Worm (Caenorhabditis elegans) whole organism, early embryonic: ENCODE results near the gene C47E12.11.

Source experiments
- B0310.2 ChIP-seq: sonication (generic microtip); optimal IDR thresholded peaks from 2 replicates; lab custom pipeline; 2016; ENCODE audit warnings: mild to moderate bottlenecking, missing genetic modification characterization, missing compliant biosample characterization
- hnd-1 ChIP-seq: sonication (generic microtip); optimal IDR thresholded peaks from 2 replicates; lab custom pipeline; 2016; ENCODE audit warnings: missing genetic modification characterization, missing compliant biosample characterization

DNA sequence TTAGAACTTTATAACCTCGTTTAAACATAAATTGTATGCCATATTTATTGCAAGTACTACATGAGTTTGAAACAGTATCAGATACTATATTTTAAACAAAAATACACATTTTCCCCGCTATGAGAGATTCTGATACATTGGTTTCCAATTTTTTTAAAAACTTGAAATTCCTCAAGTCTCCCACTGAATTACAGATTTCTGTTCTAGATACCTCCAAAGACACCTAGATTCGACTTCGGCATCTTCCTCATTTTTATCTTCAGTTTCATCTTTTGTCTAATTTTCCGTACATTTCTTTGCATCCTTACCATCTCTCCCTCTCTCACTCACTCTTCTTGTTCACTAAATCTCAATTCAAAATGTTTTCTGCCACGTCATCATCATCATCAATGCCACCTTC is 5.3 kb upstream of the C47E12.11 start, which contains the start of gene T13H10.2:
- TF ChIP-seq B0310.2 (tag; lab: Kevin White, UChicago) (no peak), hnd-1 (tag; lab: Kevin White, UChicago) (no peak)
